Fruit fly (Drosophila melanogaster) whole organism, adult: ENCODE measurements around the gene Unc-76.

Source experiments
- CG11617 ChIP-seq: fragments of 200-800 bp; sonication (Bioruptor generic); optimal IDR thresholded peaks from 2 replicates; lab custom pipeline; 2017; ENCODE audit warnings: mild to moderate bottlenecking, missing biosample characterization, missing genetic modification reagents, missing genetic modification characterization
- CG12768 ChIP-seq: fragments of 200-800 bp; sonication (Bioruptor generic); optimal IDR thresholded peaks from 2 replicates; lab custom pipeline; 2017; ENCODE audit warnings: missing biosample characterization, missing genetic modification characterization, mild to moderate bottlenecking, moderate library complexity, missing genetic modification reagents
- CG14711 ChIP-seq: fragments of 200-800 bp; sonication (Bioruptor generic); optimal IDR thresholded peaks from 2 replicates; lab custom pipeline; 2018; ENCODE audit warnings: missing biosample characterization, mild to moderate bottlenecking, missing genetic modification characterization, moderate library complexity
- CG1620 ChIP-seq: fragments of 200-800 bp; sonication (Bioruptor generic); optimal IDR thresholded peaks from 2 replicates; lab custom pipeline; 2016; ENCODE audit warnings: missing biosample characterization, missing genetic modification characterization
- CG33017 ChIP-seq: fragments of 200-800 bp; sonication (Bioruptor generic); optimal IDR thresholded peaks from 2 replicates; lab custom pipeline; 2018; ENCODE audit warnings: missing biosample characterization, mild to moderate bottlenecking, missing genetic modification characterization, moderate library complexity
- CG5204 ChIP-seq: fragments of 200-800 bp; sonication (Bioruptor generic); optimal IDR thresholded peaks from 2 replicates; lab custom pipeline; 2016; ENCODE audit warnings: missing biosample characterization, missing genetic modification characterization
- CG7045 ChIP-seq: fragments of 200-800 bp; sonication (Bioruptor generic); optimal IDR thresholded peaks from 2 replicates; lab custom pipeline; 2017; ENCODE audit warnings: missing biosample characterization, mild to moderate bottlenecking, missing genetic modification characterization
- CG7101 ChIP-seq: fragments of 200-800 bp; sonication (Bioruptor generic); optimal IDR thresholded peaks from 2 replicates; lab custom pipeline; 2018; ENCODE audit warnings: missing biosample characterization, mild to moderate bottlenecking, missing genetic modification characterization, moderate library complexity
- Clk ChIP-seq: fragments of 200-800 bp; sonication (Bioruptor generic); optimal IDR thresholded peaks from 2 replicates; lab custom pipeline; 2017; ENCODE audit warnings: missing biosample characterization, missing genetic modification characterization
- Crg-1 ChIP-seq: fragments of 200-800 bp; sonication (Bioruptor generic); optimal IDR thresholded peaks from 2 replicates; lab custom pipeline; 2016; ENCODE audit warnings: missing biosample characterization, missing genetic modification characterization
- Hr96 ChIP-seq: fragments of 200-800 bp; sonication (Bioruptor generic); optimal IDR thresholded peaks from 2 replicates; lab custom pipeline; 2016; ENCODE audit warnings: missing biosample characterization, missing genetic modification characterization
- Mnt ChIP-seq: fragments of 200-800 bp; sonication (Bioruptor generic); optimal IDR thresholded peaks from 2 replicates; lab custom pipeline; 2016; ENCODE audit warnings: missing biosample characterization, mild to moderate bottlenecking, missing genetic modification characterization
- bab1 ChIP-seq: fragments of 200-800 bp; sonication (Bioruptor generic); optimal IDR thresholded peaks from 3 replicates; lab custom pipeline; 2019; ENCODE audit warnings: missing biosample characterization, mild to moderate bottlenecking, missing genetic modification characterization, moderate library complexity
- cic ChIP-seq: fragments of 200-800 bp; sonication (Bioruptor generic); optimal IDR thresholded peaks from 2 replicates; lab custom pipeline; 2017; ENCODE audit warnings: missing biosample characterization, mild to moderate bottlenecking, missing genetic modification characterization, moderate library complexity
- cnc ChIP-seq, 2 experiments: fragments of >200 bp; optimal IDR thresholded peaks; 2 replicates each; lab custom pipeline; 2017
- kay ChIP-seq: fragments of 200-800 bp; sonication (Bioruptor generic); peaks from one replicate; lab custom pipeline; 2016; ENCODE audit warnings: missing biosample characterization, missing genetic modification characterization, borderline replicate concordance
- ovo ChIP-seq: fragments of 200-800 bp; sonication (Bioruptor generic); optimal IDR thresholded peaks from 2 replicates; lab custom pipeline; 2016; ENCODE audit warnings: missing biosample characterization, missing genetic modification characterization
- pad ChIP-seq: fragments of 200-800 bp; sonication (Bioruptor generic); optimal IDR thresholded peaks from 3 replicates; lab custom pipeline; 2017; ENCODE audit warnings: missing biosample characterization, missing genetic modification characterization, mild to moderate bottlenecking, moderate library complexity, missing genetic modification reagents
- tj ChIP-seq: fragments of 200-800 bp; sonication (Bioruptor generic); optimal IDR thresholded peaks from 3 replicates; lab custom pipeline; 2017; ENCODE audit warnings: missing biosample characterization, mild to moderate bottlenecking, missing genetic modification characterization, moderate library complexity
- toe ChIP-seq: fragments of 200-800 bp; sonication (Bioruptor generic); optimal IDR thresholded peaks from 2 replicates; lab custom pipeline; 2016; ENCODE audit warnings: missing biosample characterization, missing genetic modification characterization

Unc-76 gene

dm6 chrX:2134965-2135758, 54.8 kb downstream of the Unc-76 start:
- peak; percentile 25 for TF ChIP-seq cic
- TF ChIP-seq cnc (optimal IDR thresholded peaks at IDR 0.05; lab: Kevin White, UChicago), result no peak
- TF ChIP-seq CG7045 (GFP tag; lab: Kevin White, UChicago), result peak; percentile 81
- peak; percentile 84 for TF ChIP-seq CG11617 (GFP tag; lab: Kevin White, UChicago)
- TF ChIP-seq Crg-1, result peak; percentile 64
- TF ChIP-seq CG12768 (GFP tag; lab: Kevin White, UChicago), result peak; percentile 55
- peak; percentile 58 for TF ChIP-seq CG1620 (GFP tag; lab: Kevin White, UChicago)
- TF ChIP-seq Hr96 (GFP tag; lab: Kevin White, UChicago), result peak; percentile 88
- TF ChIP-seq Mnt (GFP tag; lab: Kevin White, UChicago), result peak; percentile 68
- TF ChIP-seq kay (GFP tag; lab: Kevin White, UChicago), result peak; percentile 74
- peak; percentile 79 for TF ChIP-seq CG5204 (GFP tag; lab: Kevin White, UChicago)
- peak; percentile 73 for TF ChIP-seq pad (GFP tag; lab: Kevin White, UChicago)
- peak; percentile 90 for TF ChIP-seq CG7101 (tag; lab: Kevin White, UChicago)
- peak; percentile 33 for TF ChIP-seq ovo
- peak; percentile 86 for TF ChIP-seq bab1
- TF ChIP-seq CG33017, result peak; percentile 76
- TF ChIP-seq tj (GFP tag; lab: Kevin White, UChicago), result no peak
- peak; percentile 98 for TF ChIP-seq CG14711 (tag; lab: Kevin White, UChicago)
- TF ChIP-seq toe (GFP tag; lab: Kevin White, UChicago), result peak; percentile 80
- TF ChIP-seq Clk (GFP tag; lab: Kevin White, UChicago), result no peak

- TF ChIP-seq CG1620 (GFP tag; lab: Kevin White, UChicago) (no peak), tj (GFP tag; lab: Kevin White, UChicago) (no peak), CG5204 (GFP tag; lab: Kevin White, UChicago) (peak; percentile 16), kay (GFP tag; lab: Kevin White, UChicago) (no peak), CG11617 (GFP tag; lab: Kevin White, UChicago) (no peak)
These were observed 55.7 kb downstream of the Unc-76 start for dm6 chrX:2135868-2136787.

dm6 chrX:2136831-2137452, 56.5 kb downstream of the Unc-76 start:
- TF ChIP-seq CG7101 (tag; lab: Kevin White, UChicago) (peak; percentile 99), CG1620 (GFP tag; lab: Kevin White, UChicago) (peak; percentile 81), cnc (optimal IDR thresholded peaks at IDR 0.05; lab: Kevin White, UChicago) (no peak), CG14711 (tag; lab: Kevin White, UChicago) (peak; percentile 99), Mnt (GFP tag; lab: Kevin White, UChicago) (peak; percentile 66), CG5204 (GFP tag; lab: Kevin White, UChicago) (peak; percentile 75), CG33017 (peak; percentile 97), Clk (GFP tag; lab: Kevin White, UChicago) (peak; percentile 55), ovo (peak; percentile 78), Hr96 (GFP tag; lab: Kevin White, UChicago) (peak; percentile 94), cic (peak; percentile 45), bab1 (peak; percentile 97), tj (GFP tag; lab: Kevin White, UChicago) (peak; percentile 85), CG7045 (GFP tag; lab: Kevin White, UChicago) (peak; percentile 80), Crg-1 (peak; percentile 93), CG12768 (GFP tag; lab: Kevin White, UChicago) (peak; percentile 97), pad (GFP tag; lab: Kevin White, UChicago) (peak; percentile 96), kay (GFP tag; lab: Kevin White, UChicago) (no peak), CG11617 (GFP tag; lab: Kevin White, UChicago) (peak; percentile 91), toe (GFP tag; lab: Kevin White, UChicago) (peak; percentile 49)

dm6 chrX:2137587-2138341, 57.4 kb downstream of the Unc-76 start:
- peak; percentile 81 for TF ChIP-seq cic
- TF ChIP-seq Crg-1, result peak; percentile 95
- peak; percentile 97 for TF ChIP-seq Mnt (GFP tag; lab: Kevin White, UChicago)
- peak; percentile 99 for TF ChIP-seq Hr96 (GFP tag; lab: Kevin White, UChicago)
- peak; percentile 98 for TF ChIP-seq toe (GFP tag; lab: Kevin White, UChicago)
- peak; percentile 98 for TF ChIP-seq Clk (GFP tag; lab: Kevin White, UChicago)
- TF ChIP-seq ovo, result peak; percentile 97
- TF ChIP-seq tj (GFP tag; lab: Kevin White, UChicago), result peak; percentile 90
- TF ChIP-seq CG1620 (GFP tag; lab: Kevin White, UChicago), result peak; percentile 98
- TF ChIP-seq bab1, result peak; percentile 87
- peak; percentile 98 for TF ChIP-seq CG12768 (GFP tag; lab: Kevin White, UChicago)
- peak; percentile 99 for TF ChIP-seq CG33017
- TF ChIP-seq CG14711 (tag; lab: Kevin White, UChicago), result peak; percentile 98
- TF ChIP-seq kay (GFP tag; lab: Kevin White, UChicago), result peak; percentile 98
- peak; percentile 93 for TF ChIP-seq pad (GFP tag; lab: Kevin White, UChicago)
- peak; percentile 100 for TF ChIP-seq CG7101 (tag; lab: Kevin White, UChicago)
- TF ChIP-seq cnc (optimal IDR thresholded peaks at IDR 0.05; lab: Kevin White, UChicago), result no peak
- TF ChIP-seq CG5204 (GFP tag; lab: Kevin White, UChicago), result peak; percentile 97
- TF ChIP-seq CG7045 (GFP tag; lab: Kevin White, UChicago), result peak; percentile 98
- TF ChIP-seq CG11617 (GFP tag; lab: Kevin White, UChicago), result peak; percentile 99
